Worm (Caenorhabditis elegans) whole organism, L1 larva: ENCODE results near the gene fipr-13.

Source experiments
- alr-1 ChIP-seq: fragments of 200-800 bp; sonication (Bioruptor generic); optimal IDR thresholded peaks from 2 replicates; lab custom pipeline; 2018; ENCODE audit warnings: borderline replicate concordance, mild to moderate bottlenecking, missing genetic modification characterization, missing compliant biosample characterization
- ceh-82 ChIP-seq, 3 experiments: fragments of 150-350 bp in 1 of 3; sonication (generic microtip) in 2 of 3; optimal IDR thresholded peaks; 2 replicates each; lab custom pipeline; 2014 to 2017; ENCODE audit warnings: missing biosample characterization in 3 of 3, missing genetic modification characterization in 3 of 3
- efl-1 ChIP-seq, 4 experiments: fragments of 150-350 bp; optimal IDR thresholded peaks in 3 of 4; peaks in 1 of 4; 1 replicate in 1 of 4; 2 replicates in 3 of 4; lab custom pipeline; 2014; ENCODE audit warnings: missing biosample characterization in 2 of 4, missing genetic modification characterization in 2 of 4, missing genetic modification reagents in 2 of 4
- egl-13 ChIP-seq: sonication (generic microtip); optimal IDR thresholded peaks from 2 replicates; lab custom pipeline; 2016; ENCODE audit warnings: missing genotype, missing genetic modification reagents, missing genetic modification characterization, missing compliant biosample characterization
- fos-1 ChIP-seq: fragments of 150-350 bp; optimal IDR thresholded peaks from 2 replicates; lab custom pipeline; 2014; ENCODE audit warnings: missing biosample characterization, missing genetic modification characterization
- lin-39 ChIP-seq: fragments of 150-350 bp; optimal IDR thresholded peaks from 2 replicates; lab custom pipeline; 2014; ENCODE audit warnings: missing biosample characterization, missing genetic modification reagents, missing genetic modification characterization

DNA sequence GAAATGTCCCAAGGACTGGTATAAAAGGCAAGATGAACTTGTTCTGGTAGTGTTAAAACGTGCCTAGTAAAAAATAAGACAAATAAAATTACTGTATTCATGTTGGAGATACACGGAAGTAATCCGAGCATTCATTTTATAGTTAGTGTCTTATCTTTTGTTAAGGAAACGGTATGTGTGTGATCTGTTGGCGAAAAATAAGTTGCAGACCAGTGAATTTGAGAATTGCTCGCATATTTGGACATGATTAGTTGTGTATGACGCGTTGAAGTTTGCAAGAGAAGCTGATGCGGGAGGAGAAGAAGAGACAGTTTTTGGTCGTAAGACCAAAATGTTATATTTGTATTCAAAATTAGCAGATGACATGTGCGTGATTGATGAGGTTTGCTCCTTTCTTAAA, 37.6 kb downstream of the fipr-13 start, which contains the start of gene C08B6.14:
- no peak for TF ChIP-seq ceh-82 (tag; optimal IDR thresholded peaks at IDR 0.05; lab: Kevin White, UChicago)
- no peak for TF ChIP-seq egl-13 (tag; lab: Kevin White, UChicago)
- TF ChIP-seq alr-1: no peak
- no peak for TF ChIP-seq efl-1 (optimal IDR thresholded peaks at IDR 0.05; lab: Kevin White, UChicago)
- TF ChIP-seq efl-1 (GFP tag; optimal IDR thresholded peaks at IDR 0.05 in 1 of 2; lab: Kevin White, UChicago): no peak
- TF ChIP-seq lin-39: no peak
- no peak for TF ChIP-seq fos-1 (tag; lab: Kevin White, UChicago)
